Worm (Caenorhabditis elegans) whole organism, L3 larva: ENCODE results near the gene F53B2.8.

Experiments used
- aly-2 ChIP-seq: fragments of 150-350 bp; optimal IDR thresholded peaks from 2 replicates; lab custom pipeline; 2014; ENCODE audit warnings: missing biosample characterization, missing genetic modification characterization
- egl-27 ChIP-seq: sonication (generic microtip); optimal IDR thresholded peaks from 4 replicates; lab custom pipeline; 2017; ENCODE audit warnings: missing biosample characterization, missing genetic modification reagents, missing genetic modification characterization
- fos-1 ChIP-seq: fragments of 150-350 bp; optimal IDR thresholded peaks from 2 replicates; lab custom pipeline; 2014; ENCODE audit warnings: missing biosample characterization, missing genetic modification characterization
- lin-39 ChIP-seq: fragments of 150-350 bp; optimal IDR thresholded peaks from 2 replicates; lab custom pipeline; 2018; ENCODE audit warnings: missing biosample characterization, missing genetic modification reagents, missing genetic modification characterization
- mdl-1 ChIP-seq: fragments of 150-350 bp; optimal IDR thresholded peaks from 2 replicates; lab custom pipeline; 2014; ENCODE audit warnings: missing biosample characterization, missing genetic modification characterization
- nhr-67 ChIP-seq: fragments of 150-350 bp; optimal IDR thresholded peaks from 2 replicates; lab custom pipeline; 2014; ENCODE audit warnings: missing biosample characterization, missing genetic modification characterization
- nhr-76 ChIP-seq: fragments of 150-350 bp; sonication (generic microtip); optimal IDR thresholded peaks from 5 replicates; lab custom pipeline; 2014; ENCODE audit warnings: missing biosample characterization, missing genetic modification characterization
- nhr-77 ChIP-seq: fragments of 150-350 bp; optimal IDR thresholded peaks from 2 replicates; lab custom pipeline; 2014; ENCODE audit warnings: missing biosample characterization, missing genetic modification characterization
- pqm-1 ChIP-seq: fragments of 150-350 bp; optimal IDR thresholded peaks from 2 replicates; lab custom pipeline; 2017; ENCODE audit warnings: missing biosample characterization, missing genetic modification characterization, inconsistent platforms
- skn-1 ChIP-seq: fragments of 150-350 bp; optimal IDR thresholded peaks from 2 replicates; lab custom pipeline; 2014; ENCODE audit warnings: missing biosample characterization, missing genetic modification characterization

ce11 chrIV:12567176-12567892 is 40.1 kb upstream of the F53B2.8 start, which contains the start of the genes hsb-1 and let-99:
- no peak for TF ChIP-seq mdl-1 (tag; lab: Kevin White, UChicago)
- no peak for TF ChIP-seq nhr-67
- TF ChIP-seq aly-2 (tag; lab: Kevin White, UChicago): no peak
- no peak for TF ChIP-seq skn-1
- no peak for TF ChIP-seq egl-27 (tag; lab: Kevin White, UChicago)
- TF ChIP-seq pqm-1 (tag; lab: Kevin White, UChicago): no peak
- no peak for TF ChIP-seq nhr-76 (tag; lab: Kevin White, UChicago)
- no peak for TF ChIP-seq fos-1 (tag; lab: Kevin White, UChicago)
- no peak for TF ChIP-seq lin-39 (tag; lab: Kevin White, UChicago)
- no peak for TF ChIP-seq nhr-77 (tag; lab: Kevin White, UChicago)
